Fruit fly (Drosophila melanogaster) whole organism, embryonic: ENCODE measurements around the gene Cul5.
A peak's percentile ranks its signal among the peaks of the same experiment; 100 is the strongest.

ENCODE experiments used
- Aef1 ChIP-seq: fragments of 200-800 bp; sonication (Bioruptor generic); IDR thresholded peaks from 3 replicates; pipeline ENCODE4 v1.3.6; 2022; ENCODE audit warnings: missing biosample characterization, missing genetic modification characterization
- Antp ChIP-seq: fragments of 200-800 bp; sonication (Bioruptor generic); optimal IDR thresholded peaks from 3 replicates; lab custom pipeline; 2016; ENCODE audit warnings: missing biosample characterization, missing genetic modification characterization
- Atf3 ChIP-seq: fragments of 200-800 bp; sonication (Bioruptor generic); optimal IDR thresholded peaks from 3 replicates; lab custom pipeline; 2016; ENCODE audit warnings: missing biosample characterization, missing genetic modification characterization
- Blimp-1 ChIP-seq: fragments of 200-800 bp; sonication (Bioruptor generic); optimal IDR thresholded peaks from 3 replicates; lab custom pipeline; 2018; ENCODE audit warnings: missing biosample characterization, missing genetic modification characterization, mild to moderate bottlenecking, moderate library complexity, missing genetic modification reagents
- BtbVII ChIP-seq: fragments of 200-800 bp; sonication (Bioruptor generic); optimal IDR thresholded peaks from 3 replicates; lab custom pipeline; 2017; ENCODE audit warnings: missing biosample characterization, mild to moderate bottlenecking, missing genetic modification characterization
- C15 ChIP-seq: fragments of 200-800 bp; sonication (Bioruptor generic); IDR thresholded peaks from 3 replicates; pipeline ENCODE4 v1.3.6; 2022; ENCODE audit warnings: missing biosample characterization, missing genetic modification characterization
- CG10147 ChIP-seq: fragments of 200-800 bp; sonication (Bioruptor generic); optimal IDR thresholded peaks from 2 replicates; lab custom pipeline; 2019; ENCODE audit warnings: missing biosample characterization, mild to moderate bottlenecking, missing genetic modification characterization, moderate library complexity
- CG10274 ChIP-seq: fragments of 200-800 bp; sonication (Bioruptor generic); optimal IDR thresholded peaks from 3 replicates; lab custom pipeline; 2017; ENCODE audit warnings: missing biosample characterization, mild to moderate bottlenecking, missing genetic modification characterization
- CG10654 ChIP-seq: fragments of 200-800 bp; sonication (Bioruptor generic); optimal IDR thresholded peaks from 2 replicates; lab custom pipeline; 2016; ENCODE audit warnings: missing biosample characterization, missing genetic modification characterization
- CG13123 ChIP-seq: fragments of 200-800 bp; sonication (Bioruptor generic); optimal IDR thresholded peaks from 2 replicates; lab custom pipeline; 2016; ENCODE audit warnings: missing biosample characterization, missing genetic modification characterization
- CG15269 ChIP-seq: fragments of 200-800 bp; sonication (Bioruptor generic); optimal IDR thresholded peaks from 2 replicates; lab custom pipeline; 2018; ENCODE audit warnings: missing biosample characterization, mild to moderate bottlenecking, missing genetic modification characterization, moderate library complexity
- CG17829 ChIP-seq: fragments of 200-800 bp; optimal IDR thresholded peaks from 2 replicates; lab custom pipeline; 2019; ENCODE audit warnings: missing biosample characterization, mild to moderate bottlenecking, missing genetic modification characterization, moderate library complexity
- CG1792 ChIP-seq: fragments of 200-800 bp; sonication (Bioruptor generic); optimal IDR thresholded peaks from 2 replicates; lab custom pipeline; 2016; ENCODE audit warnings: missing biosample characterization, missing genetic modification characterization
- CG2889 ChIP-seq: fragments of 200-800 bp; sonication (Bioruptor generic); IDR thresholded peaks from 3 replicates; pipeline ENCODE4 v1.3.6; 2022; ENCODE audit warnings: missing biosample characterization, missing genetic modification characterization
- CG3407 ChIP-seq: fragments of 200-800 bp; sonication (Bioruptor generic); optimal IDR thresholded peaks from 2 replicates; lab custom pipeline; 2018; ENCODE audit warnings: missing biosample characterization, mild to moderate bottlenecking, missing genetic modification characterization
- CG3726 ChIP-seq: fragments of 200-800 bp; sonication (Bioruptor generic); IDR thresholded peaks from 3 replicates; pipeline ENCODE4, ENCODE4 v1.3.6; 2022; ENCODE audit warnings: missing biosample characterization, missing genetic modification characterization
- CG3838 ChIP-seq: fragments of 200-800 bp; sonication (Bioruptor generic); optimal IDR thresholded peaks from 3 replicates; lab custom pipeline; 2016; ENCODE audit warnings: missing biosample characterization, missing genetic modification characterization
- CG4617 ChIP-seq: fragments of 200-800 bp; sonication (Bioruptor generic); optimal IDR thresholded peaks from 3 replicates; lab custom pipeline; 2016; ENCODE audit warnings: missing biosample characterization, missing genetic modification characterization, borderline replicate concordance
- CG8089 ChIP-seq: fragments of 200-800 bp; sonication (Bioruptor generic); optimal IDR thresholded peaks from 3 replicates; lab custom pipeline; 2016; ENCODE audit warnings: missing biosample characterization, missing genetic modification characterization
- CG8290 ChIP-seq, 3 experiments: fragments of 200-800 bp; sonication (Bioruptor generic); optimal IDR thresholded peaks; 2 replicates each; lab custom pipeline; 2016 to 2019; ENCODE audit warnings: missing biosample characterization in 3 of 3, missing genetic modification characterization in 3 of 3, mild to moderate bottlenecking in 2 of 3, moderate library complexity in 1 of 3
- Dbx ChIP-seq: fragments of 200-800 bp; sonication (Bioruptor generic); IDR thresholded peaks from 3 replicates; pipeline ENCODE4 v1.3.6; 2022; ENCODE audit warnings: missing biosample characterization, missing genetic modification characterization
- Dp ChIP-seq: fragments of 200-800 bp; sonication (Bioruptor generic); optimal IDR thresholded peaks from 2 replicates; lab custom pipeline; 2018; ENCODE audit warnings: missing biosample characterization, mild to moderate bottlenecking, missing genetic modification characterization, moderate library complexity
- Dref ChIP-seq: fragments of 200-800 bp; sonication (Bioruptor generic); IDR thresholded peaks from 2 replicates; pipeline ENCODE4 v1.3.6; 2022; ENCODE audit warnings: missing biosample characterization, missing genetic modification characterization
- Fer3 ChIP-seq: fragments of 200-800 bp; sonication (Bioruptor generic); optimal IDR thresholded peaks from 2 replicates; lab custom pipeline; 2018; ENCODE audit warnings: missing biosample characterization, mild to moderate bottlenecking, missing genetic modification characterization, moderate library complexity
- Gsc ChIP-seq: fragments of 200-800 bp; sonication (Bioruptor generic); IDR thresholded peaks from 2 replicates; pipeline ENCODE4 v1.3.6; 2022; ENCODE audit warnings: missing biosample characterization, missing genetic modification characterization
- Hand ChIP-seq: fragments of 200-800 bp; sonication (Bioruptor generic); optimal IDR thresholded peaks from 2 replicates; lab custom pipeline; 2017; ENCODE audit warnings: mild to moderate bottlenecking, missing biosample characterization, missing genetic modification reagents, missing genetic modification characterization
- MBD-R2 ChIP-seq: fragments of 200-800 bp; sonication (Bioruptor generic); IDR thresholded peaks from 2 replicates; pipeline ENCODE4 v1.3.6; 2022; ENCODE audit warnings: missing biosample characterization, missing genetic modification characterization
- MESR4 ChIP-seq: fragments of 200-800 bp; sonication (Bioruptor generic); optimal IDR thresholded peaks from 2 replicates; lab custom pipeline; 2018; ENCODE audit warnings: missing biosample characterization, mild to moderate bottlenecking, missing genetic modification characterization, moderate library complexity
- Sry-δ ChIP-seq: fragments of 200-800 bp; sonication (Bioruptor generic); optimal IDR thresholded peaks from 2 replicates; lab custom pipeline; 2016; ENCODE audit warnings: missing biosample characterization, missing genetic modification characterization
- Trl ChIP-seq, 3 experiments: fragments of >200 bp in 2 of 3; fragments of 200-800 bp in 1 of 3; sonication (Bioruptor generic) in 1 of 3; optimal IDR thresholded peaks; 2 replicates in 1 of 3; 3 replicates in 2 of 3; lab custom pipeline; 2016 to 2017; ENCODE audit warnings: missing biosample characterization in 1 of 3, missing genetic modification characterization in 1 of 3
- amos ChIP-seq: fragments of 200-800 bp; sonication (Bioruptor generic); IDR thresholded peaks from 2 replicates; pipeline ENCODE4 v1.3.6; 2022; ENCODE audit warnings: missing biosample characterization, missing genetic modification characterization; ENCODE audit not compliant: partially characterized antibody
- ara ChIP-seq: fragments of 200-800 bp; sonication (Bioruptor generic); IDR thresholded peaks from 2 replicates; pipeline ENCODE4 v1.3.6; 2022; ENCODE audit warnings: missing biosample characterization, missing genetic modification characterization
- cas ChIP-seq: fragments of 200-800 bp; sonication (Bioruptor generic); IDR thresholded peaks from 2 replicates; pipeline ENCODE4 v1.3.6; 2022; ENCODE audit warnings: missing biosample characterization, missing genetic modification characterization
- chm ChIP-seq: fragments of 200-800 bp; sonication (Bioruptor generic); IDR thresholded peaks from 2 replicates; pipeline ENCODE4 v1.3.6; 2022; ENCODE audit warnings: missing biosample characterization, missing genetic modification characterization
- chn ChIP-seq: fragments of 200-800 bp; sonication (Bioruptor generic); optimal IDR thresholded peaks from 2 replicates; lab custom pipeline; 2016; ENCODE audit warnings: missing biosample characterization, missing genetic modification characterization
- dysf ChIP-seq: fragments of 200-800 bp; sonication (Bioruptor generic); IDR thresholded peaks from 3 replicates; pipeline ENCODE4 v1.3.6; 2022; ENCODE audit warnings: missing biosample characterization, missing genetic modification characterization
- emc ChIP-seq: fragments of 200-800 bp; sonication (Bioruptor generic); optimal IDR thresholded peaks from 2 replicates; lab custom pipeline; 2016; ENCODE audit warnings: missing biosample characterization, missing genetic modification characterization
- grn ChIP-seq: fragments of 200-800 bp; sonication (Bioruptor generic); optimal IDR thresholded peaks from 3 replicates; lab custom pipeline; 2017; ENCODE audit warnings: missing biosample characterization, missing genetic modification characterization
- h ChIP-seq: fragments of >200 bp; optimal IDR thresholded peaks from 2 replicates; lab custom pipeline; 2017
- hb ChIP-seq: fragments of 200-800 bp; sonication (Bioruptor generic); IDR thresholded peaks from 3 replicates; pipeline ENCODE4 v1.3.6; 2022; ENCODE audit warnings: missing biosample characterization, missing genetic modification characterization; ENCODE audit not compliant: partially characterized antibody
- hth ChIP-seq: fragments of >200 bp; optimal IDR thresholded peaks from 2 replicates; lab custom pipeline; 2017; ENCODE audit warnings: inconsistent platforms
- inv ChIP-seq: fragments of 200-800 bp; sonication (Bioruptor generic); IDR thresholded peaks from 2 replicates; pipeline ENCODE4 v1.3.6; 2022; ENCODE audit warnings: missing biosample characterization, missing genetic modification characterization; ENCODE audit not compliant: partially characterized antibody
- kah ChIP-seq: fragments of 200-800 bp; sonication (Bioruptor generic); optimal IDR thresholded peaks from 2 replicates; lab custom pipeline; 2018; ENCODE audit warnings: missing biosample characterization, mild to moderate bottlenecking, missing genetic modification characterization
- nerfin-1 ChIP-seq: fragments of 200-800 bp; sonication (Bioruptor generic); optimal IDR thresholded peaks from 3 replicates; lab custom pipeline; 2019; ENCODE audit warnings: missing biosample characterization, mild to moderate bottlenecking, missing genetic modification characterization, moderate library complexity
- nerfin-2 ChIP-seq: fragments of 200-800 bp; sonication (Bioruptor generic); IDR thresholded peaks from 2 replicates; pipeline ENCODE4 v1.3.6; 2022; ENCODE audit warnings: missing biosample characterization, missing genetic modification characterization; ENCODE audit not compliant: partially characterized antibody
- nom ChIP-seq: fragments of 200-800 bp; sonication (Bioruptor generic); optimal IDR thresholded peaks from 2 replicates; lab custom pipeline; 2017; ENCODE audit warnings: missing biosample characterization, missing genetic modification characterization, mild to moderate bottlenecking, moderate library complexity, missing genetic modification reagents
- onecut ChIP-seq: fragments of 200-800 bp; sonication (Bioruptor generic); IDR thresholded peaks from 2 replicates; pipeline ENCODE4 v1.3.6; 2022; ENCODE audit warnings: missing biosample characterization, missing genetic modification characterization
- pan ChIP-seq, 4 experiments: fragments of >200 bp in 3 of 4; fragments of 200-800 bp in 1 of 4; sonication (Bioruptor generic) in 1 of 4; optimal IDR thresholded peaks in 3 of 4; IDR thresholded peaks in 1 of 4; 2 replicates each; pipeline versions ENCODE4 v1.3.6 to Lab custom; 2017 to 2022; ENCODE audit warnings: missing biosample characterization in 2 of 4, missing genetic modification characterization in 2 of 4, mixed read lengths in 1 of 4
- scrt ChIP-seq: fragments of 200-800 bp; sonication (Bioruptor generic); optimal IDR thresholded peaks from 2 replicates; lab custom pipeline; 2018; ENCODE audit warnings: missing biosample characterization, mild to moderate bottlenecking, missing genetic modification characterization, moderate library complexity
- sima ChIP-seq: fragments of 200-800 bp; sonication (Bioruptor generic); optimal IDR thresholded peaks from 2 replicates; lab custom pipeline; 2016; ENCODE audit warnings: missing biosample characterization, missing genetic modification characterization
- stwl ChIP-seq: fragments of 200-800 bp; sonication (Bioruptor generic); optimal IDR thresholded peaks from 3 replicates; lab custom pipeline; 2018; ENCODE audit warnings: missing biosample characterization, mild to moderate bottlenecking, missing genetic modification characterization, moderate library complexity

The Cul5 gene

DNA sequence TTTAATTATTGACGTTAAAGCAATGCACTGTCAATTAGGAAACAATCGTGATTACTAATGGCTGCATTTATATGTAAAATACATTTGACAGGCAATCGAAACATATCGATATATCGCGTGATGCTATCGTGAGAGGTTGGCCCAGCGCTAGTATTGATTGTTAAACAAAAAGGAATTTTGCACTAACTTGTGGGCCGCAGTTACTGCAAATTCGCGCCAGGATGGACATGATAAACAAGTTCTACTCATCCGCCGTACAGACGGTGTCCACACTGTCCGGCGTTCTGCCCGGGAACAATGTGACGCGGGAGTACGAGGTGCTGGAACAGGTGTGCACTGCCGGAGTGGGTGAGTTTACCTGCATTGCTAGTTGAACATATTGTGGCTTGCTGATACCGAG lies 35.7 kb downstream of the Cul5 start, which contains the start of the genes eIF4E6 and CG1951 (continued):
- TF ChIP-seq CG3726 (GFP tag; lab: Robert Waterston, UW) (no peak), Gsc (no peak), pan (optimal IDR thresholded peaks at IDR 0.05; lab: Kevin White, UChicago) (no peak), pan (GFP tag; optimal IDR thresholded peaks at IDR 0.05 in 1 of 2, IDR thresholded peaks at IDR 0.05 in 1 of 2) (no peak), chm (no peak), nom (no peak), CG4617 (GFP tag; lab: Kevin White, UChicago) (peak; percentile 90), MESR4 (GFP tag; lab: Kevin White, UChicago) (peak; percentile 90), h (no peak), hth (lab: Kevin White, UChicago) (no peak), Aef1 (no peak), CG15269 (tag; lab: Kevin White, UChicago) (no peak), Fer3 (tag; lab: Kevin White, UChicago) (no peak), chn (GFP tag; lab: Kevin White, UChicago) (peak; percentile 7), CG10147 (GFP tag; lab: Kevin White, UChicago) (no peak), ara (GFP tag; lab: Robert Waterston, UW) (no peak), Sry-δ (peak; percentile 94), Atf3 (GFP tag; lab: Kevin White, UChicago) (no peak), emc (no peak), CG8290 (GFP tag; optimal IDR thresholded peaks at IDR 0.05; lab: Kevin White, UChicago) (no peak), CG8290 (tag; optimal IDR thresholded peaks at IDR 0.05; lab: Kevin White, UChicago) (no peak), nerfin-1 (tag; lab: Kevin White, UChicago) (no peak), inv (GFP tag; lab: Robert Waterston, UW) (peak; percentile 93), CG1792 (GFP tag; lab: Kevin White, UChicago) (no peak), Hand (GFP tag; lab: Kevin White, UChicago) (no peak), cas (no peak), hb (GFP tag; lab: Robert Waterston, UW) (peak; percentile 92), CG3407 (GFP tag; lab: Kevin White, UChicago) (no peak), CG10274 (no peak), CG2889 (no peak), grn (no peak), Blimp-1 (GFP tag; lab: Kevin White, UChicago) (no peak), scrt (no peak), CG17829 (tag; lab: Kevin White, UChicago) (no peak), dysf (GFP tag; lab: Robert Waterston, UW) (no peak), stwl (tag; lab: Kevin White, UChicago) (peak; percentile 87), CG8089 (GFP tag; lab: Kevin White, UChicago) (no peak), Dp (GFP tag; lab: Kevin White, UChicago) (peak; percentile 37), MBD-R2 (GFP tag; lab: Robert Waterston, UW) (peak; percentile 92), sima (GFP tag; lab: Kevin White, UChicago) (no peak), Dref (peak; percentile 89), kah (GFP tag; lab: Kevin White, UChicago) (peak; percentile 72), CG13123 (GFP tag; lab: Kevin White, UChicago) (no peak), nerfin-2 (GFP tag; lab: Robert Waterston, UW) (peak; percentile 93), BtbVII (no peak), onecut (GFP tag; lab: Robert Waterston, UW) (peak; percentile 99), C15 (GFP tag; lab: Robert Waterston, UW) (no peak), amos (peak; percentile 97), Dbx (GFP tag; lab: Robert Waterston, UW) (no peak), CG10654 (GFP tag; lab: Kevin White, UChicago) (no peak), Antp (no peak), CG3838 (GFP tag; lab: Kevin White, UChicago) (no peak), Trl (optimal IDR thresholded peaks at IDR 0.05; lab: Kevin White, UChicago) (no peak), Trl (GFP tag; optimal IDR thresholded peaks at IDR 0.05; lab: Kevin White, UChicago) (no peak)
